Worm (Caenorhabditis elegans) whole organism, mixed stage, embryonic: ENCODE data around the gene srw-138.
"Not testable (repeated sequence)": the region's sequence is repeated elsewhere in the genome, so short reads cannot be mapped to it uniquely, and the experiment has no call there.

Source experiments
- bed-3 ChIP-seq: fragments of 200-800 bp; sonication (Bioruptor generic); optimal IDR thresholded peaks from 3 replicates; lab custom pipeline; 2018; ENCODE audit warnings: mild to moderate bottlenecking, missing genetic modification characterization, moderate library complexity, missing compliant biosample characterization
- ceh-43 ChIP-seq: fragments of 200-800 bp; sonication (Bioruptor generic); optimal IDR thresholded peaks from 2 replicates; lab custom pipeline; 2018; ENCODE audit warnings: mild to moderate bottlenecking, missing genetic modification characterization, moderate library complexity, missing compliant biosample characterization
- ceh-83 ChIP-seq: fragments of 200-800 bp; sonication (Bioruptor generic); optimal IDR thresholded peaks from 2 replicates; lab custom pipeline; 2018; ENCODE audit warnings: mild to moderate bottlenecking, missing genetic modification characterization, missing compliant biosample characterization
- ces-1 ChIP-seq: fragments of 150-350 bp; optimal IDR thresholded peaks from 2 replicates; lab custom pipeline; 2014; ENCODE audit warnings: missing biosample characterization, missing genetic modification reagents, missing genetic modification characterization
- cnd-1 ChIP-seq: fragments of 200-800 bp; sonication (Bioruptor generic); optimal IDR thresholded peaks from 2 replicates; lab custom pipeline; 2018; ENCODE audit warnings: mild to moderate bottlenecking, missing genetic modification characterization, missing compliant biosample characterization
- elt-1 ChIP-seq: sonication (generic microtip); optimal IDR thresholded peaks from 2 replicates; lab custom pipeline; 2017; ENCODE audit warnings: missing genetic modification characterization, mild to moderate bottlenecking, missing compliant biosample characterization, antibody characterized with exemption, moderate library complexity, borderline replicate concordance; ENCODE audit not compliant: insufficient read depth
- elt-3 ChIP-seq: fragments of 150-350 bp; optimal IDR thresholded peaks from 2 replicates; lab custom pipeline; 2014; ENCODE audit warnings: missing biosample characterization, missing genetic modification characterization
- flh-1 ChIP-seq: fragments of 200-800 bp; sonication (Bioruptor generic); optimal IDR thresholded peaks from 2 replicates; lab custom pipeline; 2018; ENCODE audit warnings: mild to moderate bottlenecking, missing genetic modification characterization, moderate library complexity, missing compliant biosample characterization
- ham-2 ChIP-seq: fragments of 200-800 bp; sonication (Bioruptor generic); optimal IDR thresholded peaks from 2 replicates; lab custom pipeline; 2018; ENCODE audit warnings: mild to moderate bottlenecking, missing genetic modification characterization, missing compliant biosample characterization
- hlh-1 ChIP-seq: fragments of 150-350 bp; optimal IDR thresholded peaks from 2 replicates; lab custom pipeline; 2014; ENCODE audit warnings: missing biosample characterization, missing genetic modification reagents, missing genetic modification characterization
- lin-13 ChIP-seq: fragments of 150-350 bp; optimal IDR thresholded peaks from 2 replicates; lab custom pipeline; 2014; ENCODE audit warnings: missing biosample characterization, missing genetic modification characterization
- lin-32 ChIP-seq: fragments of 200-800 bp; sonication (Bioruptor generic); optimal IDR thresholded peaks from 2 replicates; lab custom pipeline; 2018; ENCODE audit warnings: mild to moderate bottlenecking, missing genetic modification characterization, missing compliant biosample characterization
- lsy-2 ChIP-seq: fragments of 150-350 bp; optimal IDR thresholded peaks from 2 replicates; lab custom pipeline; 2014; ENCODE audit warnings: missing biosample characterization, missing genetic modification characterization
- mab-5 ChIP-seq: fragments of 150-350 bp; optimal IDR thresholded peaks from 2 replicates; lab custom pipeline; 2014; ENCODE audit warnings: missing biosample characterization, missing genetic modification characterization
- mep-1 ChIP-seq: fragments of 150-350 bp; optimal IDR thresholded peaks from 2 replicates; lab custom pipeline; 2017; ENCODE audit warnings: missing biosample characterization, missing genetic modification reagents, missing genetic modification characterization, inconsistent platforms
- mls-2 ChIP-seq: sonication (generic microtip); optimal IDR thresholded peaks from 2 replicates; lab custom pipeline; 2016; ENCODE audit warnings: mild to moderate bottlenecking, missing genetic modification characterization, moderate library complexity, missing compliant biosample characterization
- nhr-12 ChIP-seq: fragments of 150-350 bp; optimal IDR thresholded peaks from 2 replicates; lab custom pipeline; 2014; ENCODE audit warnings: missing biosample characterization, missing genetic modification characterization
- nhr-2 ChIP-seq: fragments of 150-350 bp; optimal IDR thresholded peaks from 2 replicates; lab custom pipeline; 2014; ENCODE audit warnings: missing biosample characterization, missing genetic modification characterization
- nhr-237 ChIP-seq: fragments of 150-350 bp; optimal IDR thresholded peaks from 2 replicates; lab custom pipeline; 2014; ENCODE audit warnings: missing biosample characterization, missing genetic modification characterization
- nhr-28 ChIP-seq: fragments of 150-350 bp; optimal IDR thresholded peaks from 2 replicates; lab custom pipeline; 2014; ENCODE audit warnings: missing biosample characterization, missing genetic modification characterization
- nhr-76 ChIP-seq: sonication (generic microtip); optimal IDR thresholded peaks from 2 replicates; lab custom pipeline; 2017; ENCODE audit warnings: missing biosample characterization, missing genetic modification characterization
- pha-4 ChIP-seq: fragments of 150-350 bp; optimal IDR thresholded peaks from 2 replicates; lab custom pipeline; 2018; ENCODE audit warnings: missing biosample characterization, missing genetic modification reagents, missing genetic modification characterization
- sem-2 ChIP-seq: fragments of 200-800 bp; sonication (Bioruptor generic); optimal IDR thresholded peaks from 2 replicates; lab custom pipeline; 2018; ENCODE audit warnings: mild to moderate bottlenecking, missing genetic modification characterization, missing compliant biosample characterization
- snpc-4 ChIP-seq: fragments of 150-350 bp; optimal IDR thresholded peaks from 2 replicates; lab custom pipeline; 2014; ENCODE audit warnings: missing biosample characterization, missing genetic modification characterization
- sptf-1 ChIP-seq: sonication (generic microtip); optimal IDR thresholded peaks from 2 replicates; lab custom pipeline; 2017; ENCODE audit warnings: mild to moderate bottlenecking, missing genetic modification characterization, moderate library complexity, missing compliant biosample characterization
- tbx-8 ChIP-seq: fragments of 200-800 bp; sonication (Bioruptor generic); optimal IDR thresholded peaks from 2 replicates; lab custom pipeline; 2018; ENCODE audit warnings: mild to moderate bottlenecking, missing genetic modification characterization, moderate library complexity, missing compliant biosample characterization
- unc-120 ChIP-seq: sonication (generic microtip); optimal IDR thresholded peaks from 2 replicates; lab custom pipeline; 2017; ENCODE audit warnings: missing genetic modification characterization, missing compliant biosample characterization; ENCODE audit not compliant: poor library complexity, severe bottlenecking
- unc-39 ChIP-seq: fragments of 150-350 bp; optimal IDR thresholded peaks from 2 replicates; lab custom pipeline; 2014; ENCODE audit warnings: missing biosample characterization, missing genetic modification characterization
- unc-62 ChIP-seq: fragments of 150-350 bp; optimal IDR thresholded peaks from 2 replicates; lab custom pipeline; 2014; ENCODE audit warnings: missing biosample characterization, missing genetic modification reagents, missing genetic modification characterization
- zip-8 ChIP-seq: fragments of 150-350 bp; optimal IDR thresholded peaks from 2 replicates; lab custom pipeline; 2014; ENCODE audit warnings: missing biosample characterization, missing genetic modification characterization
- ztf-11 ChIP-seq: fragments of 150-350 bp; optimal IDR thresholded peaks from 2 replicates; lab custom pipeline; 2014; ENCODE audit warnings: missing biosample characterization, missing genetic modification characterization

Gene srw-138

DNA sequence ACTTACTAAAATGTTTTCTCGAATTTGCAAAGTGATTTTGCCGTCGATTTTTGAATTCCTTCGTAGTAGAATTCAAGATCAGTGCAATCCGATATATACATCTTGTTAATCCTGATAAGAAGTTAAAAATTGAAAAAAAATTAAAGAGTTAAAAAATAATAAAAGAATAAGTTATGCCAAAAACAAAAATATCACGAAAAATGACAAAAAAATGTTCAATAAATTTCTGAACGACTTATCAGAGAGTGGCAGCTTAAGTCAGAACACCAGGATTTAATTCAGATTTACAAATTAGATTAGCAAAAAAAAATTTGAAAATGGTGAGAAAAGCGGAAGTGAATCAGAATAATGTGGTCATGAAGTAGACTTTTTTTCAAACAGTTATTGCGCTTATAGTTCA lies 12.4 kb upstream of the srw-138 start, which contains the start of gene srw-123:
Gene srw-123 (minus strand): TSS at position 101 of the 400 bp plus-strand sequence.
- TF ChIP-seq cnd-1 (tag; lab: Kevin White, UChicago); bed-3 (GFP tag; lab: Kevin White, UChicago); nhr-12: not testable (repeated sequence)
- TF ChIP-seq, all 35 proteins: peak for 0; not testable (repeated sequence) for 35

DNA sequence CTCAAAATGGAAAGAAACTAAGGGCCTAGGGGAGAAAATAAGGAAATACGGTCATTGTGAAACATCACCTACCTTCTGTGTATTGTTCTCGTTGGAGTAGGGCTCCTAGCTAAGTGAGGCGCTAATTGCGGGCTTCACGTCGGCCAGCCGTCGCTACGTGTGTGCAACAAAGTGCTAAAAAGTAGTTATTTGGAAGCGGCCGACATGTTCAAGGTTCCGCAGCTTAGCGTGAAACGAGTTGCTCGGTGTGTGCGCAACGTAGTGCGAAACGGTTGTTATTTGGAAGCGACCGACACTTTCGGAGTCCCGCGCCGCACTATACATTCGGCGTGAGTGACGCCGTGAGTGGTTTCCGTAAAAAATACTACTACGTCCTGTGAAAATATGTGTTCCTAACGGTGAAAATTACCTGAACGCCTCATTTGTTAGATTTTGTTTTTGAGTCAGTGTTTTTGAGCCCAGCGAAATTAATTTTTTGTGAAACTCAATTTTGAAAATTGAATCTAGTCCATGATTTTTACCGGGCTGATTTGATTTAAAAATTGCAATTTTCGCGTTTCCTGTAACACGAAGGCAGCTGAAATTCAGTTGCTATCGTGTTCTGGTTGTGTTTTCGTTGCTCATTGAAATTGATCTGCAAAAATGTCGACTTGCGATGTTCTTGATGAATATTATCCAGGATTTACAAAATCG lies 8.6 kb upstream of the srw-138 start, which contains the start of gene srw-129:
Gene srw-129 (plus strand): TSS at position 643 of the 693 bp plus-strand sequence.
- TF ChIP-seq nhr-28 (tag; lab: Kevin White, UChicago): no peak
- TF ChIP-seq elt-3: no peak
- no peak for TF ChIP-seq mls-2
- no peak for TF ChIP-seq flh-1 (GFP tag; lab: Kevin White, UChicago)
- TF ChIP-seq ham-2 (GFP tag; lab: Kevin White, UChicago): no peak
- no peak for TF ChIP-seq lsy-2
- TF ChIP-seq lin-32: no peak
- no peak for TF ChIP-seq nhr-2 (tag; lab: Kevin White, UChicago)
- TF ChIP-seq, all 35 proteins: peak for 0

DNA sequence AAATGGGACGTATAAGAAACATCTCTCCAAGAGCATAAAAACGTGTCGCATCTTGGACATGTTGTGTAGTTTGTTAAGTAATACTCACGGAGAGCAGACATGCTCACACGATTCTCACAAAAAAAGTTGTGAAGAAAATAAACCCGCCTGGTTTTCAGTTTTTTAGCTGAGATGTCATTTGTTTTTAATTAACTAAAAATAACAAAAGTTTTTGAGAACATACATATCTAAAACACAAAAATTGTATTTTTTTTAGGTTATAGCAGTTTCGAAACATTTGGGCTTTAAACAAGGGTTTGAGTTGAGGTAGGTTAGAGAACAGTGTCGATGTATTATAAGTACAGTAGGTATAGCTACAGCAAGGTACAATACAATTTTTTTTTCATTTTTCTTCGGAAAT lies 1.9 kb upstream of the srw-138 start, which contains the start of gene srh-88:
Gene srh-88 (minus strand): TSS at position 101 of the 400 bp plus-strand sequence.
- TF ChIP-seq tbx-8 (GFP tag; lab: Kevin White, UChicago) (no peak), cnd-1 (tag; lab: Kevin White, UChicago) (no peak), pha-4 (no peak), bed-3 (GFP tag; lab: Kevin White, UChicago) (no peak), ham-2 (GFP tag; lab: Kevin White, UChicago) (no peak), ceh-43 (no peak), nhr-76 (no peak), nhr-2 (tag; lab: Kevin White, UChicago) (no peak), flh-1 (GFP tag; lab: Kevin White, UChicago) (no peak), zip-8 (tag; lab: Kevin White, UChicago) (no peak), unc-62 (GFP tag; lab: Kevin White, UChicago) (no peak), mab-5 (tag; lab: Kevin White, UChicago) (no peak), elt-1 (tag; lab: Kevin White, UChicago) (no peak), ces-1 (no peak), nhr-28 (tag; lab: Kevin White, UChicago) (no peak), nhr-12 (no peak), mep-1 (tag; lab: Kevin White, UChicago) (no peak)

DNA sequence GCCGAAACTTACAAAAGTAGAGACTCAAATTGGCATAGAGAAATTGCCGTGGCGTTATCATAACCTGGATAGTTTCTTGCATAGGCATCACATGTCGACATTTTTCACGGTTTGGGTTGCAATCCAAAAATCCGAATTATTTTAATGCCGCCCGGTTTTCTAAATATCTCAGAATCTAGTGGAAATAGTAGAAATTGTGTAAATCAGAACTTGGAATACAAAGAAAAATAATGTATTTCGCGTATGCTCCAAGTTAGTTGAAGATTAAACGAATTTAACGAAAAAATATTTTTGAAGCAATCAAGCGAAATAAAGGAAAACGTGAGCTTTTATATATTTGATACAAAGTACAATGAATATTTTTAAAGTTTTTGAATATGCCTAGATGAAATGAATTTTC lies 2.0 kb downstream of the srw-138 start, which contains the start of gene srw-144:
Gene srw-144 (minus strand): TSS at position 101 of the 400 bp plus-strand sequence.
- TF ChIP-seq pha-4 (no peak), mab-5 (tag; lab: Kevin White, UChicago) (no peak), snpc-4 (tag; lab: Kevin White, UChicago) (no peak), ceh-83 (no peak), ztf-11 (no peak), unc-62 (GFP tag; lab: Kevin White, UChicago) (no peak), ham-2 (GFP tag; lab: Kevin White, UChicago) (no peak), tbx-8 (GFP tag; lab: Kevin White, UChicago) (no peak), nhr-28 (tag; lab: Kevin White, UChicago) (no peak), sem-2 (no peak), nhr-12 (no peak), zip-8 (tag; lab: Kevin White, UChicago) (no peak), elt-1 (tag; lab: Kevin White, UChicago) (no peak), lin-13 (tag; lab: Kevin White, UChicago) (no peak), unc-39 (tag; lab: Kevin White, UChicago) (no peak), hlh-1 (tag; lab: Kevin White, UChicago) (no peak), mls-2 (no peak), ces-1 (no peak)

DNA sequence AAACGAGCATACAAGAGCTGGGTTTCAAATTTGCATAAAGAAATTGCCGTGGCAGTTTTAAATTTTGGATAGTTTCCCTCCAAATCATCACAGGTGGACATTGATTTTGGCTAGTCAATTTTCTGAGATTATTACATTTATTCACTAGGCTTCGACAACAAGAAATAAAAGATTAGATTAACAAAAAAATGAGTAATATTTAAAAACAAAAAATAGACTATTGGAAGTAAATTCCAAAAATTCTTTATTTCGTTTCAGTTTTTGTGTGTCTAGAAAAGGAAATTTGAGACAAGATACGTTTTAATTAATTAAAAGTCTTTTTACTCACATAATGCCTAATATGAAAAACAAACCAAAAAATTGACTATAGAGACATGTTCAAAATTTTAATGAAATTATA lies 4.7 kb downstream of the srw-138 start, which contains the start of gene srw-142:
Gene srw-142 (minus strand): TSS at position 101 of the 400 bp plus-strand sequence.
- no peak for TF ChIP-seq zip-8 (tag; lab: Kevin White, UChicago)
- TF ChIP-seq sptf-1 (tag; lab: Kevin White, UChicago): no peak
- TF ChIP-seq pha-4: no peak
- no peak for TF ChIP-seq nhr-237 (tag; lab: Kevin White, UChicago)
- TF ChIP-seq unc-62 (GFP tag; lab: Kevin White, UChicago): no peak
- no peak for TF ChIP-seq snpc-4 (tag; lab: Kevin White, UChicago)
- no peak for TF ChIP-seq cnd-1 (tag; lab: Kevin White, UChicago)
- TF ChIP-seq unc-120: no peak
